Fruit fly (Drosophila melanogaster) Kc167 (cell line): Measurements from ENCODE around the gene Spn75F.

Experiments
- Myc ChIP-seq: fragments of >200 bp; optimal IDR thresholded peaks from 2 replicates; lab custom pipeline; 2017; ENCODE audit warnings: missing external identifiers
- Sin3A ChIP-seq: fragments of >200 bp; optimal IDR thresholded peaks from 2 replicates; lab custom pipeline; 2018; ENCODE audit warnings: missing external identifiers
- h ChIP-seq: fragments of >200 bp; optimal IDR thresholded peaks from 3 replicates; lab custom pipeline; 2018; ENCODE audit warnings: missing external identifiers
- insv ChIP-seq: fragments of >200 bp; optimal IDR thresholded peaks from 3 replicates; lab custom pipeline; 2018; ENCODE audit warnings: missing external identifiers
- psq ChIP-seq: fragments of >200 bp; optimal IDR thresholded peaks from 2 replicates; lab custom pipeline; 2017; ENCODE audit warnings: missing external identifiers
- ttk ChIP-seq: sonication (Bioruptor generic); optimal IDR thresholded peaks from 2 replicates; lab custom pipeline; 2017; ENCODE audit warnings: missing external identifiers

Spn75F gene

dm6 chr3L:19167668-19168354, 38.3 kb upstream of the Spn75F start:
- TF ChIP-seq h, result no peak
- TF ChIP-seq Sin3A (lab: Kevin White, UChicago), result no peak
- no peak for TF ChIP-seq Myc (lab: Kevin White, UChicago)
- no peak for TF ChIP-seq insv (lab: Kevin White, UChicago)
- no peak for TF ChIP-seq ttk (lab: Kevin White, UChicago)

dm6 chr3L:19166298-19166937, 37.0 kb upstream of the Spn75F start:
- TF ChIP-seq Sin3A (lab: Kevin White, UChicago), result no peak
- no peak for TF ChIP-seq ttk (lab: Kevin White, UChicago)
- TF ChIP-seq psq, result no peak
- no peak for TF ChIP-seq Myc (lab: Kevin White, UChicago)

- TF ChIP-seq Myc (lab: Kevin White, UChicago), result no peak
- no peak for TF ChIP-seq insv (lab: Kevin White, UChicago)
Observed at dm6 chr3L:19164767-19165762, 35.6 kb upstream of the Spn75F start.

dm6 chr3L:19163791-19164190, 34.3 kb upstream of the Spn75F start:
- TF ChIP-seq psq (no peak), Sin3A (lab: Kevin White, UChicago) (no peak)

dm6 chr3L:19162586-19163310, 33.3 kb upstream of the Spn75F start:
- TF ChIP-seq Myc (lab: Kevin White, UChicago) (no peak), h (no peak), psq (no peak), ttk (lab: Kevin White, UChicago) (no peak), Sin3A (lab: Kevin White, UChicago) (no peak), insv (lab: Kevin White, UChicago) (no peak)

- TF ChIP-seq Myc (lab: Kevin White, UChicago) (no peak), h (no peak), ttk (lab: Kevin White, UChicago) (no peak), insv (lab: Kevin White, UChicago) (no peak), Sin3A (lab: Kevin White, UChicago) (no peak), psq (no peak)
Observed at dm6 chr3L:19161291-19161690, 31.8 kb upstream of the Spn75F start.

- no peak for TF ChIP-seq Myc (lab: Kevin White, UChicago)
- no peak for TF ChIP-seq h
- TF ChIP-seq ttk (lab: Kevin White, UChicago), result no peak
- TF ChIP-seq insv (lab: Kevin White, UChicago), result no peak
- no peak for TF ChIP-seq Sin3A (lab: Kevin White, UChicago)
- no peak for TF ChIP-seq psq
Observed at dm6 chr3L:19159894-19160293, 30.4 kb upstream of the Spn75F start.

dm6 chr3L:19158343-19158742, 28.9 kb upstream of the Spn75F start:
- TF ChIP-seq Sin3A (lab: Kevin White, UChicago) (no peak), Myc (lab: Kevin White, UChicago) (no peak), h (no peak)

dm6 chr3L:19156263-19156662, 26.8 kb upstream of the Spn75F start:
- no peak for TF ChIP-seq Sin3A (lab: Kevin White, UChicago)
- TF ChIP-seq psq, result no peak
- TF ChIP-seq h, result no peak
- TF ChIP-seq insv (lab: Kevin White, UChicago), result no peak

- TF ChIP-seq psq (no peak), ttk (lab: Kevin White, UChicago) (no peak), insv (lab: Kevin White, UChicago) (no peak), h (no peak), Sin3A (lab: Kevin White, UChicago) (no peak), Myc (lab: Kevin White, UChicago) (no peak)
Observed at dm6 chr3L:19155111-19155510, 25.6 kb upstream of the Spn75F start.

dm6 chr3L:19151938-19152517, 22.6 kb upstream of the Spn75F start:
- TF ChIP-seq insv (lab: Kevin White, UChicago) (no peak), ttk (lab: Kevin White, UChicago) (no peak), Sin3A (lab: Kevin White, UChicago) (no peak), h (no peak), Myc (lab: Kevin White, UChicago) (no peak), psq (no peak)
